Worm (Caenorhabditis elegans): ENCODE measurements around the gene B0252.1.
"Not testable (repeated sequence)": the region's sequence is repeated elsewhere in the genome, so short reads cannot be mapped to it uniquely, and the experiment has no call there.

ce11 chrII:6907657-6908056 lies 11.8 kb upstream of the B0252.1 start, which contains the start of gene B0252.3:
- TF ChIP-seq lim-6 (tag; optimal IDR thresholded peaks at IDR 0.05); ceh-14 (tag; optimal IDR thresholded peaks at IDR 0.05); unc-42 (tag; optimal IDR thresholded peaks at IDR 0.05); unc-86 (tag; optimal IDR thresholded peaks at IDR 0.05); unc-55 (GFP tag; optimal IDR thresholded peaks at IDR 0.05); K09A11.1 (tag; optimal IDR thresholded peaks at IDR 0.05; ENCODE audit: insufficient read depth); pha-4 (tag; optimal IDR thresholded peaks at IDR 0.05); eyg-1 (tag; optimal IDR thresholded peaks at IDR 0.05); ama-1 (optimal IDR thresholded peaks at IDR 0.05): not testable (repeated sequence)
